Fruit fly (Drosophila melanogaster): ENCODE results near the gene Wdr37.

The Wdr37 gene

DNA sequence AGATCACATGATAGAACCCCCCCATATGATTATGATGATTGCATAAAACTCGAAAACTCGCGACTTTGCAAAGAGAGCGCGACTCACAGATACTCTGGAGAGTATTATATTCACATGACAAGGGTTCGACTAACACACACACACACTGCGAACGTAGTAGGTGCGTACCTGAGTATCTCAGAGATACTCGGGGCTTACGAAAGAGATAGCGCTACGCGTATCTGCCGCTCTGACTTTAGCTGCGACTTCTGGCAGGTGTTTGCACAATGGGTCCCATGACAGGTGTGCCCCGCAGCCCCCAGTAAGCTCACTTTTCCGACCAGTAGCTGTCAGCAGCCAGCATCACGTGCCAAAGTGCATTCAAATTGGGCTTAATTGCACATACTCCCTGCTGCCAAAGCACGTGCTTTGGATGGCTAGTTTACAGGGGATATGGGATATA lies 4.0 kb downstream of the Wdr37 start (continued):
- TF ChIP-seq twi (tag; optimal IDR thresholded peaks at IDR 0.05) (no peak), zen2 (GFP tag; IDR thresholded peaks at IDR 0.05; ENCODE audit: partially characterized antibody) (no peak), CG10462 (GFP tag; optimal IDR thresholded peaks at IDR 0.05) (no peak), pho (GFP tag; optimal IDR thresholded peaks at IDR 0.05) (no peak), unc-4 (GFP tag; IDR thresholded peaks at IDR 0.05; ENCODE audit: partially characterized antibody) (0 out of 2 replicates have a peak, but pooled peaks have one; percentile 12), corto (GFP tag; optimal IDR thresholded peaks at IDR 0.05) (no peak), CG6791 (GFP tag; IDR thresholded peaks at IDR 0.05; ENCODE audit: partially characterized antibody) (0 out of 3 replicates have a peak, but pooled peaks have one; percentile 14), cg (GFP tag; optimal IDR thresholded peaks at IDR 0.05) (peak; percentile 66), hkb (optimal IDR thresholded peaks at IDR 0.05) (no peak), hkb (GFP tag; IDR thresholded peaks at IDR 0.05) (no peak), rib (GFP tag; IDR thresholded peaks at IDR 0.05) (no peak)

DNA sequence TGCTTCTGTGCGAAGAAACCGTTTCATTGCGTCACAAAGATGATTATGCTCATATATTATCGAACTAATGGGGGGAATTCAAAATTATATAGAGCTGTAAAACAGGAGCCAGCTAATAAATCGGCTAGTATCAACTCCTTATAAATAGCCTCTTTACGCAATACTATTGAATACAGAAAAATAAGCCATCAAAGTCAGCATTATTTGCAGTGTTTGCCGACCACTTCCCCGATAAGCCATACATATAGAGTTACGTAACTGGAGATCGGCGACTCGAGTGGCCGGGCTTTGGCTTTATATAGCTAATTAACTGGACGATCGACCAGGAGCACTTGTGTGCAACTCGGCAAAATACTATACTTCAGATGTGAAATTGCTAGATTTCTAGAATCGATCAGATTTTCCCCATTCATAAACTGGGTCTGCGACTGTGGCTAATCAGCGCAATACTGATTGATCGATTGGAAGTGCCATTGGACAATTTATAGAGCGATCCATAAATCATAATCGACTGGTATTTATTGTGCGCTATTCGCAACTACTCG lies 4.6 kb downstream of the Wdr37 start:
- TF ChIP-seq exex (tag; optimal IDR thresholded peaks at IDR 0.05): peak; percentile 33
- TF ChIP-seq sd (tag; optimal IDR thresholded peaks at IDR 0.05): peak; percentile 77
- TF ChIP-seq CG8944 (GFP tag; optimal IDR thresholded peaks at IDR 0.05): no peak
- TF ChIP-seq Awh (GFP tag; IDR thresholded peaks at IDR 0.05): peak; percentile 46; the same call in 1 of the 2 replicates
- peak; percentile 71 for TF ChIP-seq CG11696 (GFP tag; IDR thresholded peaks at IDR 0.05)
- peak; percentile 31; the same call in 1 of the 2 replicates for TF ChIP-seq al (GFP tag; IDR thresholded peaks at IDR 0.05)
- TF ChIP-seq pb (GFP tag; optimal IDR thresholded peaks at IDR 0.05): no peak
- TF ChIP-seq lilli (GFP tag; optimal IDR thresholded peaks at IDR 0.05): peak; percentile 28
- no peak for TF ChIP-seq crc (GFP tag; optimal IDR thresholded peaks at IDR 0.05)
- TF ChIP-seq fd3F (GFP tag; optimal IDR thresholded peaks at IDR 0.05): no peak
- TF ChIP-seq gce (GFP tag; IDR thresholded peaks at IDR 0.05): no peak
- peak in 1 of 2 experiments; percentile 89 for TF ChIP-seq Pdp1 (GFP tag; optimal IDR thresholded peaks at IDR 0.05)
- TF ChIP-seq Jarid2 (GFP tag; optimal IDR thresholded peaks at IDR 0.05): no peak
- TF ChIP-seq CG7372 (GFP tag; IDR thresholded peaks at IDR 0.05): peak; percentile 9; the same call in 1 of the 2 replicates
- peak; percentile 2 for TF ChIP-seq sens (GFP tag)
- TF ChIP-seq Gug (GFP tag; IDR thresholded peaks at IDR 0.05): 0 out of 4 replicates have a peak, but pooled peaks have one; percentile 5
- TF ChIP-seq Hr51 (GFP tag; optimal IDR thresholded peaks at IDR 0.05): no peak
- TF ChIP-seq prd (optimal IDR thresholded peaks at IDR 0.05): no peak
- TF ChIP-seq prd (GFP tag; IDR thresholded peaks at IDR 0.05): peak; percentile 9; the same call in 1 of the 3 replicates
- peak; percentile 63 for TF ChIP-seq grn (GFP tag; optimal IDR thresholded peaks at IDR 0.05)
- TF ChIP-seq CG8765 (GFP tag; IDR thresholded peaks at IDR 0.05): peak; percentile 58; the same call in 1 of the 2 replicates
- peak; percentile 45 for TF ChIP-seq lab (GFP tag; optimal IDR thresholded peaks at IDR 0.05)
- TF ChIP-seq CG11247 (GFP tag; IDR thresholded peaks at IDR 0.05): peak; percentile 44
- peak; percentile 3 for TF ChIP-seq CG8281 (tag; optimal IDR thresholded peaks at IDR 0.05)
- TF ChIP-seq klu (GFP tag; IDR thresholded peaks at IDR 0.05): peak; percentile 43; the same call in 1 of the 2 replicates
- TF ChIP-seq hkb (optimal IDR thresholded peaks at IDR 0.05): no peak
- TF ChIP-seq hkb (GFP tag; IDR thresholded peaks at IDR 0.05): peak; percentile 65
- peak; percentile 31; the same call in 1 of the 2 replicates for TF ChIP-seq sob (GFP tag; IDR thresholded peaks at IDR 0.05)
- TF ChIP-seq lov (optimal IDR thresholded peaks at IDR 0.05): no peak
- peak; percentile 51; the same call in 1 of the 3 replicates for TF ChIP-seq lov (GFP tag; IDR thresholded peaks at IDR 0.05)
- TF ChIP-seq CG3995 (GFP tag; optimal IDR thresholded peaks at IDR 0.05): no peak
- peak; percentile 85 for TF ChIP-seq Vsx1 (GFP tag; optimal IDR thresholded peaks at IDR 0.05)
- peak; percentile 57 for TF ChIP-seq sens-2 (GFP tag; IDR thresholded peaks at IDR 0.05)
- peak; percentile 57; the same call in 1 of the 2 replicates for TF ChIP-seq E2f1 (GFP tag; IDR thresholded peaks at IDR 0.05)
- TF ChIP-seq ranshi (GFP tag; IDR thresholded peaks at IDR 0.05): peak; percentile 44; the same call in 1 of the 2 replicates
- TF ChIP-seq Drgx (GFP tag; IDR thresholded peaks at IDR 0.05): peak; percentile 53
